Worm (Caenorhabditis elegans): ENCODE measurements around the gene asb-1.

Gene asb-1

ce11 chrIII:4622375-4623130, 26.9 kb upstream of the asb-1 start, which contains the start of gene lron-5:
TSS of gene lron-5 (plus strand) at chrIII:4623029.
- TF ChIP-seq fkh-10 (GFP tag; optimal IDR thresholded peaks at IDR 0.05): peak; percentile 46
- TF ChIP-seq pag-3 (tag; optimal IDR thresholded peaks at IDR 0.05; ENCODE audit: borderline replicate concordance, insufficient read depth): no peak
- peak; percentile 48 for TF ChIP-seq lin-14 (GFP tag; optimal IDR thresholded peaks at IDR 0.05)

DNA sequence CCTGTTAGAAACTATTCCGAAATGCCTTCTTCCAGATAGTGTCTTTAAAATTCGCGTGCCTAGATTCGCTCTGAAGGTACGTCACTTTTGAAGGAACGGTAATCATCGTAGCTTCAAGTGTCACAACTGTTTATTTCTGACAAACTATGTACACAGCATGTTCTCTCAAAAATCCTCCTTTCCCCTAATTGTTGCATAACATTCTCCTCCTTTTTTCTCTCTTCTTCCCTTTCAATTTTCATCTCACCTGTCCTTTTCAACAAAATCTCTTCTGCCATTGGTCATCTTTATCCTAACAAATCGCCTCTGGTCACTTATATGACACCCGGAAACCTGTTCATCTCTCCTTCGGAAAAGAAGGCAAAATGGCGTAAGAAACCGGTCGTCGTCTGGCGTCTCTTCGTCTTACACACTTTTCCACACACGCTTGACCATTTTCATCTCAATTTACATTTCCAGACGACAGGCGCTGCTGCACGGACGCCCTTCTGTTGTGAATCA, 20.5 kb upstream of the asb-1 start, which contains the start of gene lips-3:
TSS of gene lips-3 (plus strand) at position 458 of the 501 bp plus-strand sequence.
- TF ChIP-seq lin-15B (tag; optimal IDR thresholded peaks at IDR 0.05) (no peak), dpl-1 (GFP tag; optimal IDR thresholded peaks at IDR 0.05) (no peak), lsy-2 (tag; optimal IDR thresholded peaks at IDR 0.05) (no peak), ceh-88 (GFP tag; IDR thresholded peaks at IDR 0.05) (no peak), fkh-8 (tag; optimal IDR thresholded peaks at IDR 0.05) (no peak), rnt-1 (tag; optimal IDR thresholded peaks at IDR 0.05) (no peak), blmp-1 (tag; optimal IDR thresholded peaks at IDR 0.05) (peak; percentile 91), fos-1 (tag; optimal IDR thresholded peaks at IDR 0.05) (no peak), elt-2 (tag; optimal IDR thresholded peaks at IDR 0.05) (no peak), tbx-2 (tag; optimal IDR thresholded peaks at IDR 0.05) (no peak), lin-14 (GFP tag; optimal IDR thresholded peaks at IDR 0.05) (peak; percentile 11), egl-13 (tag; optimal IDR thresholded peaks at IDR 0.05) (no peak), ztf-11 (tag; optimal IDR thresholded peaks at IDR 0.05) (no peak), unc-98 (GFP tag; IDR thresholded peaks at IDR 0.05) (no peak)

DNA sequence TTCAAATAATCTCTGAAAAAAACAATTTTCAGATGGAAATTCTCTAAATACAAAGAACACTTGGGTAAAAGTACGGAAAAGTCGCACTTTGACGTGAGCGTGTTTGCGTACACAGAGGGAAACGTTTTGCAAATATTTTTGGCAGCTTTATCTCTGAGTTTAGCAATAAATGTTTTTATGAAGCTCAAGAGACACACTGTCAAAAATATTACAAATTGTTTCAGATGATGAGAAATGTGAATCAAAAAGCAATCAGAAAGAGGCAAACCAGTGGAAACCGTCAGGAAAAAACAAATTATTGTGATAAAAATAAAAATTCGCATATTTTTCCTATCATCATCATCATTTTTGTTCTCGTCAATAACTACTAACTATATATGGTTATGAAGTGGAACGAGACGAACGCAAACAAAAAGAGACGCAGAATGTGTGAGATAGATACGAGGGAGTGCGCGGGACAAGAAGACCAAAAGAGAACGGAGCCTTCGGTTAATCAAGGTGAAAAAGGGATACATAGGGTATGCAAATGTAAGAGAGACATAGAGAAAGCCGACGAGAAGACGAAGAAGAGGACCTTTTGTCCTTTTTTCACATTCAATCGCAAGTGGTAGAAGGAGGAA, 16.8 kb upstream of the asb-1 start, which contains the start of gene sel-2:
TSS of gene sel-2 (minus strand) at position 51 of the 620 bp plus-strand sequence.
- peak; percentile 67 for TF ChIP-seq F16B12.6 (tag; optimal IDR thresholded peaks at IDR 0.05)
- no peak for TF ChIP-seq nhr-19 (GFP tag; conservative IDR thresholded peaks at IDR 0.05)
- no peak for TF ChIP-seq hlh-4 (tag; optimal IDR thresholded peaks at IDR 0.05)
- TF ChIP-seq lin-14 (GFP tag; optimal IDR thresholded peaks at IDR 0.05): peak; percentile 87
- no peak for TF ChIP-seq ces-1 (GFP tag; optimal IDR thresholded peaks at IDR 0.05)
- TF ChIP-seq zag-1 (tag; optimal IDR thresholded peaks at IDR 0.05): no peak
- TF ChIP-seq fkh-4 (tag; optimal IDR thresholded peaks at IDR 0.05; ENCODE audit: borderline replicate concordance): no peak
- TF ChIP-seq mep-1 (tag; optimal IDR thresholded peaks at IDR 0.05): peak; percentile 62
- no peak for TF ChIP-seq ceh-88 (GFP tag; IDR thresholded peaks at IDR 0.05)
- TF ChIP-seq unc-86 (tag; optimal IDR thresholded peaks at IDR 0.05): no peak
- no peak for TF ChIP-seq nhr-90 (tag; optimal IDR thresholded peaks at IDR 0.05; ENCODE audit: poor library complexity)
- TF ChIP-seq swsn-7 (tag; optimal IDR thresholded peaks at IDR 0.05): peak; percentile 15
- TF ChIP-seq C16A3.4 (tag; optimal IDR thresholded peaks at IDR 0.05): no peak
- no peak for TF ChIP-seq unc-130 (tag; optimal IDR thresholded peaks at IDR 0.05)
- TF ChIP-seq sptf-1 (tag; optimal IDR thresholded peaks at IDR 0.05): no peak
- no peak for TF ChIP-seq lir-3 (tag; optimal IDR thresholded peaks at IDR 0.05; ENCODE audit: poor library complexity)
- TF ChIP-seq snu-23 (GFP tag; optimal IDR thresholded peaks at IDR 0.05): peak; percentile 40
- TF ChIP-seq lsy-2 (tag; optimal IDR thresholded peaks at IDR 0.05): peak in 1 of 2 experiments; percentile 25
- no peak for TF ChIP-seq nhr-84 (tag; optimal IDR thresholded peaks at IDR 0.05)
- TF ChIP-seq mdl-1 (tag; optimal IDR thresholded peaks at IDR 0.05): no peak
- TF ChIP-seq alr-1 (tag; optimal IDR thresholded peaks at IDR 0.05; ENCODE audit: borderline replicate concordance): no peak
- no peak for TF ChIP-seq isw-1 (GFP tag; IDR thresholded peaks at IDR 0.05)
- peak in 1 of 6 experiments; percentile 20 for TF ChIP-seq elt-3 (tag; optimal IDR thresholded peaks at IDR 0.05)
- no peak for TF ChIP-seq skn-1 (tag; optimal IDR thresholded peaks at IDR 0.05)
- no peak for TF ChIP-seq sup-37 (GFP tag; optimal IDR thresholded peaks at IDR 0.05)
- TF ChIP-seq mab-9 (GFP tag; IDR thresholded peaks at IDR 0.05): no peak
- TF ChIP-seq nhr-71 (tag; optimal IDR thresholded peaks at IDR 0.05): peak; percentile 4
- peak; percentile 37 for TF ChIP-seq blmp-1 (tag; optimal IDR thresholded peaks at IDR 0.05)
- no peak for TF ChIP-seq jun-1 (tag; optimal IDR thresholded peaks at IDR 0.05)
- TF ChIP-seq aly-2 (tag; optimal IDR thresholded peaks at IDR 0.05): no peak
- TF ChIP-seq fkh-8 (tag; optimal IDR thresholded peaks at IDR 0.05): peak; percentile 5
- peak; percentile 58 for TF ChIP-seq nhr-85 (tag)
- TF ChIP-seq C34B4.2 (tag; optimal IDR thresholded peaks at IDR 0.05): no peak
- peak in 1 of 2 experiments; percentile 39 for TF ChIP-seq efl-1 (optimal IDR thresholded peaks at IDR 0.05)
- peak; percentile 2 to 72 for TF ChIP-seq efl-1 (GFP tag; optimal IDR thresholded peaks at IDR 0.05 in 1 of 2)

All from whole organism, L1 larva.